Worm (Caenorhabditis elegans) whole organism, L1 larva: Measurements from ENCODE around the gene ZC487.1.
A peak's percentile ranks its signal among the peaks of the same experiment; 100 is the strongest.

Source experiments
- C04F5.9 ChIP-seq: sonication (generic microtip); optimal IDR thresholded peaks from 2 replicates; lab custom pipeline; 2016; ENCODE audit warnings: missing genetic modification characterization, missing compliant biosample characterization
- C16A3.4 ChIP-seq: fragments of 150-350 bp; optimal IDR thresholded peaks from 2 replicates; lab custom pipeline; 2014; ENCODE audit warnings: missing biosample characterization, missing genetic modification characterization
- C34B4.2 ChIP-seq: sonication (generic microtip); optimal IDR thresholded peaks from 2 replicates; lab custom pipeline; 2017; ENCODE audit warnings: mild to moderate bottlenecking, missing genetic modification characterization, missing compliant biosample characterization
- Y116A8C.19 ChIP-seq: sonication (generic microtip); optimal IDR thresholded peaks from 2 replicates; lab custom pipeline; 2016; ENCODE audit warnings: missing compliant biosample characterization, missing genetic modification characterization, borderline replicate concordance
- aha-1 ChIP-seq: fragments of 150-350 bp; optimal IDR thresholded peaks from 2 replicates; lab custom pipeline; 2014; ENCODE audit warnings: missing biosample characterization, missing genetic modification characterization
- ceh-63 ChIP-seq: fragments of 200-800 bp; sonication (Bioruptor generic); optimal IDR thresholded peaks from 2 replicates; lab custom pipeline; 2018; ENCODE audit warnings: mild to moderate bottlenecking, missing genetic modification characterization, missing compliant biosample characterization
- ceh-88 ChIP-seq: fragments of 200-800 bp; sonication (Bioruptor generic); IDR thresholded peaks from 2 replicates; pipeline ENCODE4 v1.3.6; 2022; ENCODE audit warnings: missing genetic modification characterization, missing compliant biosample characterization
- ceh-90 ChIP-seq: sonication (generic microtip); optimal IDR thresholded peaks from 2 replicates; lab custom pipeline; 2016; ENCODE audit warnings: missing genetic modification characterization, missing compliant biosample characterization
- ces-1 ChIP-seq: fragments of 150-350 bp; optimal IDR thresholded peaks from 2 replicates; lab custom pipeline; 2014; ENCODE audit warnings: missing biosample characterization, missing genetic modification reagents, missing genetic modification characterization
- dsc-1 ChIP-seq: sonication (generic microtip); optimal IDR thresholded peaks from 2 replicates; lab custom pipeline; 2016; ENCODE audit warnings: mild to moderate bottlenecking, missing genetic modification characterization, missing compliant biosample characterization
- efl-1 ChIP-seq, 4 experiments: fragments of 150-350 bp; optimal IDR thresholded peaks in 3 of 4; peaks in 1 of 4; 1 replicate in 1 of 4; 2 replicates in 3 of 4; lab custom pipeline; 2014; ENCODE audit warnings: missing biosample characterization in 2 of 4, missing genetic modification characterization in 2 of 4, missing genetic modification reagents in 2 of 4
- efl-3 ChIP-seq: fragments of 200-800 bp; sonication (Bioruptor generic); optimal IDR thresholded peaks from 2 replicates; lab custom pipeline; 2018; ENCODE audit warnings: mild to moderate bottlenecking, missing genetic modification characterization, missing compliant biosample characterization
- egl-13 ChIP-seq: sonication (generic microtip); optimal IDR thresholded peaks from 2 replicates; lab custom pipeline; 2016; ENCODE audit warnings: missing genotype, missing genetic modification reagents, missing genetic modification characterization, missing compliant biosample characterization
- ets-5 ChIP-seq: fragments of 200-800 bp; sonication (Bioruptor generic); IDR thresholded peaks from 2 replicates; pipeline ENCODE4 v1.3.6; 2022; ENCODE audit warnings: missing genetic modification characterization, missing compliant biosample characterization
- fkh-4 ChIP-seq: sonication (generic microtip); optimal IDR thresholded peaks from 2 replicates; lab custom pipeline; 2016; ENCODE audit warnings: missing compliant biosample characterization, missing genetic modification characterization, borderline replicate concordance
- fkh-8 ChIP-seq: sonication (generic microtip); optimal IDR thresholded peaks from 2 replicates; lab custom pipeline; 2016; ENCODE audit warnings: mild to moderate bottlenecking, missing genetic modification characterization, missing compliant biosample characterization
- hlh-17 ChIP-seq: fragments of 200-800 bp; sonication (Bioruptor generic); optimal IDR thresholded peaks from 2 replicates; lab custom pipeline; 2018; ENCODE audit warnings: missing genetic modification characterization, mild to moderate bottlenecking, missing compliant biosample characterization, moderate library complexity, borderline replicate concordance
- hpl-2 ChIP-seq: fragments of 150-350 bp; optimal IDR thresholded peaks from 2 replicates; lab custom pipeline; 2014; ENCODE audit warnings: missing biosample characterization, missing genetic modification reagents, missing genetic modification characterization
- jun-1 ChIP-seq: fragments of 150-350 bp; optimal IDR thresholded peaks from 2 replicates; lab custom pipeline; 2014; ENCODE audit warnings: missing biosample characterization, missing genetic modification reagents, missing genetic modification characterization
- lin-14 ChIP-seq: fragments of 200-800 bp; sonication (Bioruptor generic); optimal IDR thresholded peaks from 2 replicates; lab custom pipeline; 2018; ENCODE audit warnings: mild to moderate bottlenecking, missing genetic modification characterization, moderate library complexity, missing compliant biosample characterization
- lin-15B ChIP-seq: fragments of 150-350 bp; sonication (generic microtip); optimal IDR thresholded peaks from 3 replicates; lab custom pipeline; 2014; ENCODE audit warnings: missing biosample characterization, missing genetic modification characterization
- lir-3 ChIP-seq: sonication (generic microtip); optimal IDR thresholded peaks from 2 replicates; lab custom pipeline; 2016; ENCODE audit warnings: mild to moderate bottlenecking, missing genetic modification characterization, moderate library complexity, missing compliant biosample characterization; ENCODE audit not compliant: poor library complexity
- mab-9 ChIP-seq: fragments of 200-800 bp; sonication (Bioruptor generic); IDR thresholded peaks from 2 replicates; pipeline ENCODE4 v1.3.6; 2022; ENCODE audit warnings: missing genetic modification reagents, missing genetic modification characterization, missing compliant biosample characterization
- mef-2 ChIP-seq: fragments of 150-350 bp; optimal IDR thresholded peaks from 2 replicates; lab custom pipeline; 2014; ENCODE audit warnings: missing biosample characterization, missing genetic modification characterization
- mep-1 ChIP-seq: fragments of 150-350 bp; optimal IDR thresholded peaks from 2 replicates; lab custom pipeline; 2014; ENCODE audit warnings: missing biosample characterization, missing genetic modification characterization
- nhr-11 ChIP-seq: fragments of 150-350 bp; optimal IDR thresholded peaks from 2 replicates; lab custom pipeline; 2014; ENCODE audit warnings: missing biosample characterization, missing genetic modification characterization
- nhr-12 ChIP-seq: sonication (generic microtip); optimal IDR thresholded peaks from 2 replicates; lab custom pipeline; 2017; ENCODE audit warnings: missing biosample characterization, missing genetic modification characterization
- nhr-20 ChIP-seq: sonication (generic microtip); optimal IDR thresholded peaks from 2 replicates; lab custom pipeline; 2016; ENCODE audit warnings: mild to moderate bottlenecking, missing genetic modification characterization, missing compliant biosample characterization
- nhr-237 ChIP-seq: fragments of 150-350 bp; optimal IDR thresholded peaks from 2 replicates; lab custom pipeline; 2014; ENCODE audit warnings: missing biosample characterization, missing genetic modification characterization
- nhr-28 ChIP-seq: fragments of 150-350 bp; optimal IDR thresholded peaks from 2 replicates; lab custom pipeline; 2014; ENCODE audit warnings: missing biosample characterization, missing genetic modification characterization
- nhr-71 ChIP-seq: sonication (generic microtip); optimal IDR thresholded peaks from 2 replicates; lab custom pipeline; 2016; ENCODE audit warnings: mild to moderate bottlenecking, missing genetic modification characterization, moderate library complexity, missing compliant biosample characterization
- nhr-76 ChIP-seq: sonication (generic microtip); optimal IDR thresholded peaks from 2 replicates; lab custom pipeline; 2017; ENCODE audit warnings: missing biosample characterization, missing genetic modification characterization
- nhr-77 ChIP-seq: fragments of 150-350 bp; optimal IDR thresholded peaks from 2 replicates; lab custom pipeline; 2014; ENCODE audit warnings: missing biosample characterization, missing genetic modification characterization
- nhr-84 ChIP-seq: sonication (generic microtip); optimal IDR thresholded peaks from 2 replicates; lab custom pipeline; 2017; ENCODE audit warnings: missing biosample characterization, missing genetic modification characterization
- nhr-85 ChIP-seq: sonication (generic microtip); peaks from one replicate; lab custom pipeline; 2016; ENCODE audit warnings: missing genetic modification characterization, inconsistent platforms, missing compliant biosample characterization
- nhr-90 ChIP-seq: sonication (generic microtip); optimal IDR thresholded peaks from 2 replicates; lab custom pipeline; 2016; ENCODE audit warnings: mild to moderate bottlenecking, missing genetic modification characterization, missing compliant biosample characterization; ENCODE audit not compliant: poor library complexity
- pag-3 ChIP-seq: sonication (generic microtip); optimal IDR thresholded peaks from 2 replicates; lab custom pipeline; 2017; ENCODE audit warnings: missing genetic modification characterization, mild to moderate bottlenecking, missing compliant biosample characterization, antibody characterized with exemption, borderline replicate concordance; ENCODE audit not compliant: insufficient read depth
- pax-3 ChIP-seq: fragments of 200-800 bp; sonication (Bioruptor generic); optimal IDR thresholded peaks from 2 replicates; lab custom pipeline; 2018; ENCODE audit warnings: mild to moderate bottlenecking, missing genetic modification characterization, moderate library complexity, missing compliant biosample characterization
- rnt-1 ChIP-seq: sonication (generic microtip); optimal IDR thresholded peaks from 2 replicates; lab custom pipeline; 2016; ENCODE audit warnings: mild to moderate bottlenecking, missing genetic modification characterization, moderate library complexity, missing compliant biosample characterization
- skn-1 ChIP-seq: fragments of 150-350 bp; optimal IDR thresholded peaks from 2 replicates; lab custom pipeline; 2014; ENCODE audit warnings: missing biosample characterization, missing genetic modification characterization
- snpc-4 ChIP-seq: fragments of 150-350 bp; optimal IDR thresholded peaks from 2 replicates; lab custom pipeline; 2014; ENCODE audit warnings: missing biosample characterization, missing genetic modification characterization
- snu-23 ChIP-seq: sonication (generic microtip); optimal IDR thresholded peaks from 2 replicates; lab custom pipeline; 2016; ENCODE audit warnings: missing genetic modification characterization, missing compliant biosample characterization
- sptf-1 ChIP-seq: fragments of 150-350 bp; optimal IDR thresholded peaks from 2 replicates; lab custom pipeline; 2014; ENCODE audit warnings: missing biosample characterization, missing genetic modification characterization
- swsn-7 ChIP-seq: sonication (generic microtip); optimal IDR thresholded peaks from 2 replicates; lab custom pipeline; 2016; ENCODE audit warnings: missing genetic modification characterization, missing compliant biosample characterization
- tlp-1 ChIP-seq: fragments of 150-350 bp; optimal IDR thresholded peaks from 2 replicates; lab custom pipeline; 2014; ENCODE audit warnings: missing biosample characterization, missing genetic modification characterization
- unc-86 ChIP-seq: sonication (generic microtip); optimal IDR thresholded peaks from 2 replicates; lab custom pipeline; 2016; ENCODE audit warnings: missing genetic modification characterization, missing compliant biosample characterization
- vab-15 ChIP-seq: sonication (generic microtip); optimal IDR thresholded peaks from 2 replicates; lab custom pipeline; 2017; ENCODE audit warnings: missing genotype, mild to moderate bottlenecking, missing genetic modification characterization, missing compliant biosample characterization
- xbp-1 ChIP-seq: sonication (generic microtip); optimal IDR thresholded peaks from 2 replicates; lab custom pipeline; 2016; ENCODE audit warnings: missing genetic modification characterization, missing compliant biosample characterization
- zag-1 ChIP-seq: fragments of 150-350 bp; optimal IDR thresholded peaks from 2 replicates; lab custom pipeline; 2014; ENCODE audit warnings: missing biosample characterization, missing genetic modification characterization
- zip-4 ChIP-seq: fragments of 200-800 bp; sonication (Bioruptor generic); optimal IDR thresholded peaks from 2 replicates; lab custom pipeline; 2018; ENCODE audit warnings: mild to moderate bottlenecking, missing genetic modification characterization, moderate library complexity, missing compliant biosample characterization
- ztf-11 ChIP-seq, 2 experiments: sonication (generic microtip); optimal IDR thresholded peaks; 2 replicates each; lab custom pipeline; 2016 to 2017; ENCODE audit warnings: missing genetic modification characterization in 2 of 2, missing biosample characterization in 1 of 2, missing compliant biosample characterization in 1 of 2
- ztf-4 ChIP-seq: fragments of 150-350 bp; optimal IDR thresholded peaks from 2 replicates; lab custom pipeline; 2014; ENCODE audit warnings: missing biosample characterization, missing genetic modification characterization

ZC487.1 gene

DNA sequence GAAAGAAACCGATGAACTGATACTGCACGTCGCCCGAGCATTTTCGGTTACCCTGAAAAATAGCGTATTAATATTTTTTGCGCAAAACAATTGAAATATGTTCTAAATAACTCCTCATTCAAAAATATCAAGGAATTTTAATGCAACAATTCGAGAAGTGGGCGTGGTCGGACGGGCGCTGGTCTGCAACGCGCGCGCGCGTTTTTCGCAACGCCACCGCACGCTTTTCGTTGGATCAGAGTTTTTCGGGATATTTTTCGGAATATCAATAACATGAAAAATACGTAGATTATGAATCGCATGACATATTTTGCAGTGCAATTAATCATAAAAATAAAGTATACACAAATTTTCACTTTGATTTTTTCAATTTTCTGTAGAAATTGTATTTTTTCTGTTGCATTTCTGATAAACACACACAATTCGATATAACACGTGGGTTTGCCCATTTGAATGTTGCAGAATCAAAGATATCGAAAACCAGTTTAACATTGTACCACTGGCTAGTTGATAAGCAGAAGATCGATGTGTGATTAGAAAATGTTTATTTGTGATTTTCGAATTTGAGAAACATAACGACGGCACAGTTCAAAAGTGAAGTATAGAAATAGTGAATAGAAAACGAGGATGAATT is 18.2 kb upstream of the ZC487.1 start, which contains the start of gene dlst-1:
Gene dlst-1 (minus strand): TSS at position 52 of the 634 bp plus-strand sequence.
- TF ChIP-seq skn-1 (tag; lab: Kevin White, UChicago): peak; percentile 50
- peak; percentile 80 for TF ChIP-seq nhr-85 (tag; lab: Kevin White, UChicago)
- TF ChIP-seq fkh-4 (tag; lab: Kevin White, UChicago): no peak
- no peak for TF ChIP-seq Y116A8C.19
- no peak for TF ChIP-seq ceh-63
- TF ChIP-seq mep-1: no peak
- TF ChIP-seq hpl-2 (GFP tag; lab: Kevin White, UChicago): no peak
- no peak for TF ChIP-seq mab-9 (GFP tag; lab: Robert Waterston, UW)
- peak; percentile 65 for TF ChIP-seq snu-23
- TF ChIP-seq xbp-1 (tag; lab: Kevin White, UChicago): peak; percentile 72
- peak; percentile 47 for TF ChIP-seq C16A3.4
- TF ChIP-seq lin-14 (GFP tag; lab: Kevin White, UChicago): peak; percentile 54
- TF ChIP-seq C34B4.2 (tag; lab: Kevin White, UChicago): no peak
- TF ChIP-seq snpc-4 (tag; lab: Kevin White, UChicago): peak; percentile 2
- no peak for TF ChIP-seq ceh-90 (tag; lab: Kevin White, UChicago)
- TF ChIP-seq jun-1 (tag; lab: Kevin White, UChicago): peak; percentile 1
- TF ChIP-seq nhr-237 (tag; lab: Kevin White, UChicago): no peak
- TF ChIP-seq nhr-76 (tag; lab: Kevin White, UChicago): no peak
- TF ChIP-seq ces-1: no peak
- TF ChIP-seq vab-15 (tag; lab: Kevin White, UChicago): no peak
- no peak for TF ChIP-seq tlp-1 (tag; lab: Kevin White, UChicago)
- TF ChIP-seq sptf-1 (tag; lab: Kevin White, UChicago): no peak
- peak; percentile 36 for TF ChIP-seq unc-86 (tag; lab: Kevin White, UChicago)
- TF ChIP-seq zip-4: no peak
- no peak for TF ChIP-seq C04F5.9 (tag; lab: Kevin White, UChicago)
- peak; percentile 69 for TF ChIP-seq rnt-1 (tag; lab: Kevin White, UChicago)
- no peak for TF ChIP-seq aha-1 (tag; lab: Kevin White, UChicago)
- no peak for TF ChIP-seq lin-15B
- TF ChIP-seq zag-1: no peak
- no peak for TF ChIP-seq lir-3
- TF ChIP-seq nhr-20: peak; percentile 62
- TF ChIP-seq ztf-4 (tag; lab: Kevin White, UChicago): no peak
- no peak for TF ChIP-seq pax-3 (tag; lab: Kevin White, UChicago)
- TF ChIP-seq nhr-71 (tag; lab: Kevin White, UChicago): peak; percentile 66
- TF ChIP-seq dsc-1 (tag; lab: Kevin White, UChicago): peak; percentile 38
- no peak for TF ChIP-seq egl-13 (tag; lab: Kevin White, UChicago)
- peak; percentile 35 to 53 for TF ChIP-seq efl-1 (optimal IDR thresholded peaks at IDR 0.05; lab: Kevin White, UChicago)
- peak; percentile 35 to 94 for TF ChIP-seq efl-1 (GFP tag; optimal IDR thresholded peaks at IDR 0.05 in 1 of 2; lab: Kevin White, UChicago)
- TF ChIP-seq efl-3: no peak
- TF ChIP-seq pag-3 (tag; lab: Kevin White, UChicago): no peak
- TF ChIP-seq nhr-84 (tag; lab: Kevin White, UChicago): no peak
- TF ChIP-seq nhr-11: no peak
- no peak for TF ChIP-seq nhr-28 (tag; lab: Kevin White, UChicago)
- peak; percentile 65 for TF ChIP-seq swsn-7 (tag; lab: Kevin White, UChicago)
- TF ChIP-seq fkh-8 (tag; lab: Kevin White, UChicago): no peak
- TF ChIP-seq hlh-17 (GFP tag; lab: Kevin White, UChicago): no peak
- TF ChIP-seq ceh-88 (GFP tag; lab: Robert Waterston, UW): no peak
- TF ChIP-seq ztf-11 (tag; optimal IDR thresholded peaks at IDR 0.05; lab: Kevin White, UChicago): peak in 1 of 2 experiments; percentile 12
- no peak for TF ChIP-seq mef-2 (tag; lab: Kevin White, UChicago)
- TF ChIP-seq nhr-90: peak; percentile 35
- no peak for TF ChIP-seq ets-5 (GFP tag; lab: Robert Waterston, UW)
- TF ChIP-seq nhr-12: no peak
- TF ChIP-seq nhr-77 (tag; lab: Kevin White, UChicago): no peak
